Worm (Caenorhabditis elegans) whole organism, young adult: ENCODE results near the gene unc-50.

Experiments used
- B0336.3 ChIP-seq: fragments of 200-800 bp; sonication (Bioruptor generic); IDR thresholded peaks from 2 replicates; pipeline ENCODE4 v1.3.6; 2022; ENCODE audit warnings: missing genetic modification characterization, missing compliant biosample characterization
- C06A6.2 ChIP-seq: fragments of 200-800 bp; sonication (Bioruptor generic); conservative IDR thresholded peaks from 2 replicates; pipeline ENCODE4 v1.3.6; 2022; ENCODE audit warnings: missing genetic modification characterization, missing compliant biosample characterization
- F52B5.7 ChIP-seq: sonication (generic microtip); optimal IDR thresholded peaks from 2 replicates; lab custom pipeline; 2016; ENCODE audit warnings: mild to moderate bottlenecking, missing genetic modification characterization, missing compliant biosample characterization
- K11D2.4 ChIP-seq: fragments of 200-800 bp; sonication (Bioruptor generic); IDR thresholded peaks from 2 replicates; pipeline ENCODE4 v1.3.6; 2022; ENCODE audit warnings: missing genetic modification reagents, missing genetic modification characterization, missing compliant biosample characterization
- K12H6.12 ChIP-seq: fragments of 200-800 bp; sonication (Bioruptor generic); optimal IDR thresholded peaks from 2 replicates; lab custom pipeline; 2018; ENCODE audit warnings: mild to moderate bottlenecking, missing genetic modification characterization, missing compliant biosample characterization
- T07F8.4 ChIP-seq: sonication (generic microtip); optimal IDR thresholded peaks from 2 replicates; lab custom pipeline; 2016; ENCODE audit warnings: mild to moderate bottlenecking, missing genetic modification characterization, moderate library complexity, missing compliant biosample characterization
- Y56A3A.18 ChIP-seq: fragments of 200-800 bp; sonication (Bioruptor generic); IDR thresholded peaks from 2 replicates; pipeline ENCODE4 v1.3.6; 2022; ENCODE audit warnings: missing genetic modification reagents, missing genetic modification characterization, missing compliant biosample characterization
- ZK185.1 ChIP-seq: sonication (generic microtip); optimal IDR thresholded peaks from 2 replicates; lab custom pipeline; 2016; ENCODE audit warnings: mild to moderate bottlenecking, missing genetic modification characterization, missing compliant biosample characterization; ENCODE audit not compliant: poor library complexity, severe bottlenecking
- aptf-3 ChIP-seq: fragments of 200-800 bp; sonication (Bioruptor generic); IDR thresholded peaks from 2 replicates; pipeline ENCODE4 v1.3.6; 2022; ENCODE audit warnings: missing genetic modification characterization, missing compliant biosample characterization
- atf-7 ChIP-seq: sonication (generic microtip); optimal IDR thresholded peaks from 2 replicates; lab custom pipeline; 2017; ENCODE audit warnings: mild to moderate bottlenecking, missing genetic modification characterization, missing compliant biosample characterization
- attf-6 ChIP-seq: fragments of 200-800 bp; sonication (Bioruptor generic); IDR thresholded peaks from 2 replicates; pipeline ENCODE4 v1.3.6; 2022; ENCODE audit warnings: missing genetic modification reagents, missing genetic modification characterization, missing compliant biosample characterization
- cebp-2 ChIP-seq: fragments of 200-800 bp; sonication (Bioruptor generic); IDR thresholded peaks from 2 replicates; pipeline ENCODE4 v1.3.6; 2022; ENCODE audit warnings: missing genetic modification characterization, missing compliant biosample characterization
- ceh-91 ChIP-seq: fragments of 200-800 bp; sonication (Bioruptor generic); IDR thresholded peaks from 2 replicates; pipeline ENCODE4 v1.3.6; 2022; ENCODE audit warnings: missing genetic modification reagents, missing genetic modification characterization, missing compliant biosample characterization
- die-1 ChIP-seq: sonication (generic microtip); optimal IDR thresholded peaks from 2 replicates; lab custom pipeline; 2016; ENCODE audit warnings: missing genotype, mild to moderate bottlenecking, missing genetic modification characterization, missing compliant biosample characterization
- efl-1 ChIP-seq: fragments of 150-350 bp; optimal IDR thresholded peaks from 2 replicates; lab custom pipeline; 2014; ENCODE audit warnings: missing biosample characterization, missing genetic modification reagents, missing genetic modification characterization
- egrh-3 ChIP-seq: fragments of 200-800 bp; sonication (Bioruptor generic); IDR thresholded peaks from 2 replicates; pipeline ENCODE4 v1.3.6; 2022; ENCODE audit warnings: missing genetic modification reagents, missing genetic modification characterization, missing compliant biosample characterization
- ets-4 ChIP-seq: fragments of 200-800 bp; sonication (Bioruptor generic); optimal IDR thresholded peaks from 2 replicates; lab custom pipeline; 2018; ENCODE audit warnings: mild to moderate bottlenecking, missing genetic modification characterization, missing compliant biosample characterization
- fkh-3 ChIP-seq: sonication (generic microtip); optimal IDR thresholded peaks from 2 replicates; lab custom pipeline; 2016; ENCODE audit warnings: mild to moderate bottlenecking, missing genetic modification characterization, missing compliant biosample characterization
- gei-17 ChIP-seq: fragments of 200-800 bp; sonication (Bioruptor generic); optimal IDR thresholded peaks from 2 replicates; lab custom pipeline; 2018; ENCODE audit warnings: mild to moderate bottlenecking, missing genetic modification characterization, missing compliant biosample characterization
- hlh-12 ChIP-seq: sonication (generic microtip); optimal IDR thresholded peaks from 2 replicates; lab custom pipeline; 2016; ENCODE audit warnings: missing genetic modification characterization, missing compliant biosample characterization
- hmg-20 ChIP-seq: fragments of 200-800 bp; sonication (Bioruptor generic); IDR thresholded peaks from 2 replicates; pipeline ENCODE4 v1.3.6; 2022; ENCODE audit warnings: missing genetic modification reagents, missing genetic modification characterization, missing compliant biosample characterization
- lin-35 ChIP-seq, 3 experiments: fragments of 150-350 bp in 2 of 3; sonication (generic microtip) in 1 of 3; optimal IDR thresholded peaks; 2 replicates each; lab custom pipeline; 2014 to 2018; ENCODE audit warnings: missing biosample characterization in 3 of 3, missing genetic modification characterization in 3 of 3, missing genetic modification reagents in 3 of 3
- lin-40 ChIP-seq: sonication (generic microtip); optimal IDR thresholded peaks from 2 replicates; lab custom pipeline; 2016; ENCODE audit warnings: missing genetic modification characterization, mild to moderate bottlenecking, missing compliant biosample characterization, missing genotype, missing genetic modification reagents
- lin-54 ChIP-seq: fragments of 200-800 bp; sonication (Bioruptor generic); optimal IDR thresholded peaks from 2 replicates; lab custom pipeline; 2018; ENCODE audit warnings: mild to moderate bottlenecking, missing genetic modification characterization, missing compliant biosample characterization
- lir-1 ChIP-seq: fragments of 200-800 bp; sonication (Bioruptor generic); conservative IDR thresholded peaks from 2 replicates; pipeline ENCODE4 v1.3.6; 2022; ENCODE audit warnings: missing genetic modification reagents, missing genetic modification characterization, missing compliant biosample characterization
- madf-6 ChIP-seq: fragments of 200-800 bp; sonication (Bioruptor generic); IDR thresholded peaks from 2 replicates; pipeline ENCODE4 v1.3.6; 2022; ENCODE audit warnings: missing genetic modification reagents, missing genetic modification characterization, missing compliant biosample characterization
- madf-8 ChIP-seq: fragments of 200-800 bp; sonication (Bioruptor generic); conservative IDR thresholded peaks from 2 replicates; pipeline ENCODE4 v1.3.6; 2022; ENCODE audit warnings: missing genetic modification reagents, missing genetic modification characterization, missing compliant biosample characterization
- mes-4 ChIP-seq: sonication (generic microtip); optimal IDR thresholded peaks from 2 replicates; lab custom pipeline; 2016; ENCODE audit warnings: missing genotype, missing genetic modification characterization, missing compliant biosample characterization
- nfya-2 ChIP-seq: fragments of 200-800 bp; sonication (Bioruptor generic); IDR thresholded peaks from 2 replicates; pipeline ENCODE4 v1.3.6; 2022; ENCODE audit warnings: missing genetic modification reagents, missing genetic modification characterization, missing compliant biosample characterization
- nfyb-1 ChIP-seq: fragments of 200-800 bp; sonication (Bioruptor generic); IDR thresholded peaks from 2 replicates; pipeline ENCODE4 v1.3.6; 2022; ENCODE audit warnings: missing genetic modification reagents, missing genetic modification characterization, missing compliant biosample characterization
- repo-1 ChIP-seq: sonication (generic microtip); optimal IDR thresholded peaks from 2 replicates; lab custom pipeline; 2017; ENCODE audit warnings: mild to moderate bottlenecking, missing genetic modification characterization, missing compliant biosample characterization
- sptf-2 ChIP-seq: fragments of 200-800 bp; sonication (Bioruptor generic); optimal IDR thresholded peaks from 2 replicates; lab custom pipeline; 2018; ENCODE audit warnings: mild to moderate bottlenecking, missing genetic modification characterization, missing compliant biosample characterization
- tbp1 ChIP-seq: fragments of 200-800 bp; sonication (Bioruptor generic); optimal IDR thresholded peaks from 2 replicates; lab custom pipeline; 2018; ENCODE audit warnings: mild to moderate bottlenecking, missing genetic modification characterization, missing compliant biosample characterization
- tbx-9 ChIP-seq: sonication (generic microtip); optimal IDR thresholded peaks from 2 replicates; lab custom pipeline; 2016; ENCODE audit warnings: borderline replicate concordance, missing genetic modification characterization, inconsistent platforms, missing compliant biosample characterization
- tlf-1 ChIP-seq: fragments of 200-800 bp; sonication (Bioruptor generic); optimal IDR thresholded peaks from 2 replicates; lab custom pipeline; 2018; ENCODE audit warnings: mild to moderate bottlenecking, missing genetic modification characterization, missing compliant biosample characterization
- unc-62 ChIP-seq: fragments of 150-350 bp; optimal IDR thresholded peaks from 2 replicates; lab custom pipeline; 2014; ENCODE audit warnings: missing biosample characterization, missing genetic modification reagents, missing genetic modification characterization
- zfh-2 ChIP-seq: fragments of 200-800 bp; sonication (Bioruptor generic); conservative IDR thresholded peaks from 2 replicates; pipeline ENCODE4 v1.3.6; 2022; ENCODE audit warnings: missing genetic modification reagents, missing genetic modification characterization, missing compliant biosample characterization
- zim-3 ChIP-seq: sonication (generic microtip); optimal IDR thresholded peaks from 2 replicates; lab custom pipeline; 2017; ENCODE audit warnings: mild to moderate bottlenecking, missing genetic modification characterization, moderate library complexity, missing compliant biosample characterization
- ztf-22 ChIP-seq: fragments of 200-800 bp; sonication (Bioruptor generic); optimal IDR thresholded peaks from 2 replicates; lab custom pipeline; 2018; ENCODE audit warnings: mild to moderate bottlenecking, missing genetic modification characterization, moderate library complexity, missing compliant biosample characterization

The unc-50 gene

DNA sequence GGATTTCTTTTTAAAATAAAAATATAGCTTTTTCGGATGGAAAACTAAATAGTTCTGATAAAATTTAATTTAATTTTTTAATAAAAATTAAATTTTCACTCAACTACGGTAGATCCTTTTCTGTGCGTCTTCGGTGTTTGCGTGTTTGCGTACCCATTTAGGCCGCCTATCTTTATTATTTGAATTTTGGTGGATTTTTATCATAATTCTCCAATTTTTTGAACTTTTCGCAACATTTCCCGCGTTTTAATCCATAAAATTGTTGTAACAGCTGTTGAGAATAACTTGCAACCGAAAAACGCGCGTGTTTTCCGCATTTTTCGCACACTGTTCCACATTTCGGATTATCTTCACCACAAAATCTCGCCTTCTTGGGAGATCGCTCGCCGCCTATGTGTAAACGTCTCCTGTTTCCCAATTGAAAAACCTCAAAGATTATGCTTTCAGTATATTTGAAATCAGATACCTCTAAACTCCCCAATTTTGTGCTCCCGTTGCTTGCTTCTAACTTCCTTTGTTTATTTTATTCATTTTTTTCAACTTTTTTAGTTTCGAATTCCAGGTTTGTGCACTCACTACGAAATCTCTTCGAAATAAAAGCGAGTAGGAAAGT is 33.7 kb upstream of the unc-50 start, which contains the start of gene T07C4.3 (continued):
- TF ChIP-seq attf-6 (no peak), tbp1 (no peak), lin-54 (GFP tag; lab: Kevin White, UChicago) (peak; percentile 33), tlf-1 (peak; percentile 44)

DNA sequence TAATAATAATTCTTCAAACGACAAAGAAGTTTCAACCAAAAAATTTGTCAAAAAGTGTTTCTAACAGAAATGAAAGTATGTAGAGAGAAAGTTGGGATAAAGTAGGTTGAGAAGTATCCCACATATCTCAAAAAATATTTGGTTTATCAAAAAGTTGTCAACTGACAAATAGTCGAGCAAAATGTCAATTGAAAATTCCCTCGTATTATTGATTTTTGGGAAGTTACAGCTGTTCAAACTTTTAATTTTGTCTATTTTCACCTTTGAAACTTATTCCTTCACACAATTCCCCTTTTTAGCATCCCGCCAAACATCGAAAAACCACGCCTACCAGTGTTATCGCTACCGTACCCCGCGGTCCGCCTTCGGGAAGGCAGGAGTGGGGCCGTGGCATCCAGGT is 29.1 kb upstream of the unc-50 start, which contains the start of gene tbx-8:
Gene tbx-8, plus strand, starts transcription at position 301 of the 400 bp plus-strand sequence.
- TF ChIP-seq egrh-3 (GFP tag; lab: Robert Waterston, UW) (no peak), zfh-2 (GFP tag; lab: Robert Waterston, UW) (peak; percentile 46; the same call in 1 of the 2 replicates), fkh-3 (tag; lab: Kevin White, UChicago) (no peak)

DNA sequence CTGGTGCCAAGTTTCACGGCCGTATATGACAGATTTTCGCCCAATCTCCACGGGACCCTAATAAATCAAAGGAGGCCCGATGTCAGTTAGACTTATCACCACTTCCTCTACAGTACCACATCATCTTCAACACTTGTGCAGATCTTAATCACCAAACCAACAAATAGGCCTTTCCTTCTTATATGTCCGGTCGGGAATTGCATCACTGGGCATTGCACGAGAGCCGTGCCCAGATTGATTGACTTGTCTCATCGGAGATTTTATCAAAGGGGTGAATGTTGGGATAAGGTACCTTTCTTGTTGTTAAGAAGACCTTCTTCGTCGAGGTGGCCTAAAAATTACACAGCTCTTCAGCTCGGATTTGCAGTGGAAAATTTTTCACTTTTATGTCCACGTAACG is 26.8 kb upstream of the unc-50 start:
- TF ChIP-seq C06A6.2 (GFP tag; lab: Robert Waterston, UW) (no peak), aptf-3 (GFP tag; lab: Robert Waterston, UW) (no peak), unc-62 (peak; percentile 56), T07F8.4 (no peak)

DNA sequence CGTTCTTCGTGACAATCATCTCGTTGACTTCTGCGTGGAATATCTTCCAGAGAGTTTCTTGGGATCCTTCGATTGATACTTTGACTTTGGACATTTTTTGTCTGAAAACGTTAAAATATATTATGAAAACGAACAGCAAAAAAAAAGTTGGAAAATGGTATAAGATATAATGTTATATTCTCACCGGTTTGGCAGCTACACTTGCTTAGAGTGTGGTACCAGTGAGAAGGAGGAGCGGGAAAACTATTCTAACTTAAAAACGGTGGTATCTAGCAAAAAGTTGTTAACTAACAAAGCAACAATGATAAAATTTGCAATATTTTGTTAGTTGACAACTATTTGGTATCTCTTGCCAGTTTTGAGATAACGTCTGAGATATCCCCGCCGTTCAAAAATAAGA is 23.8 kb upstream of the unc-50 start, which contains the start of gene tbx-9:
Gene tbx-9, minus strand, starts transcription at position 101 of the 400 bp plus-strand sequence.
- TF ChIP-seq atf-7 (tag; lab: Kevin White, UChicago) (no peak), Y56A3A.18 (GFP tag; lab: Robert Waterston, UW) (no peak), sptf-2 (GFP tag; lab: Kevin White, UChicago) (no peak), ceh-91 (GFP tag; lab: Robert Waterston, UW) (no peak), nfya-2 (GFP tag; lab: Robert Waterston, UW) (no peak), ets-4 (GFP tag; lab: Kevin White, UChicago) (no peak), B0336.3 (GFP tag; lab: Robert Waterston, UW) (no peak), lir-1 (no peak), hmg-20 (GFP tag; lab: Robert Waterston, UW) (no peak), lin-40 (tag; lab: Kevin White, UChicago) (no peak), ztf-22 (GFP tag; lab: Kevin White, UChicago) (no peak)

DNA sequence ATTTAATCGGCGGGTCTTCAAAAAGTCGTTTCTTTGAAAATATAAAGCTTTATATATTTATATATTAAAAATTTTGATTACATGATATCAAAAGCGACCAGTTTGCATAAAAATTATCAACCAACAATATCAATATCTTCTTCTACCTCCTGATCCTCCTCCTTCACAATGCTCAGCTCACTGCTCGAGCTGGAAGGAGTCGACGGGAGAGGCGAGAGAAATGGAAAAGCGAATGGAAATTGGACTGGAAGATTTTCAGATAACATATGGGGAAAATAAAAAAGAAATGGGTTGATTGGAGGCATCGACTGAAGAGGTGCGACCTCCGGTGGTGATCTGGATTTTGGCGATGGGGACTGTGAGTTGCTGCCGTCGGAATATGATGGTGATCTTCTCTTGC is 22.0 kb upstream of the unc-50 start:
- TF ChIP-seq die-1 (tag; lab: Kevin White, UChicago) = no peak
- peak; percentile 12 for TF ChIP-seq tbx-9 (tag; lab: Kevin White, UChicago)
- TF ChIP-seq repo-1 = peak; percentile 21
- TF ChIP-seq attf-6 = no peak
- TF ChIP-seq cebp-2 (GFP tag; lab: Robert Waterston, UW) = 0 out of 2 replicates have a peak, but pooled peaks have one; percentile 19

DNA sequence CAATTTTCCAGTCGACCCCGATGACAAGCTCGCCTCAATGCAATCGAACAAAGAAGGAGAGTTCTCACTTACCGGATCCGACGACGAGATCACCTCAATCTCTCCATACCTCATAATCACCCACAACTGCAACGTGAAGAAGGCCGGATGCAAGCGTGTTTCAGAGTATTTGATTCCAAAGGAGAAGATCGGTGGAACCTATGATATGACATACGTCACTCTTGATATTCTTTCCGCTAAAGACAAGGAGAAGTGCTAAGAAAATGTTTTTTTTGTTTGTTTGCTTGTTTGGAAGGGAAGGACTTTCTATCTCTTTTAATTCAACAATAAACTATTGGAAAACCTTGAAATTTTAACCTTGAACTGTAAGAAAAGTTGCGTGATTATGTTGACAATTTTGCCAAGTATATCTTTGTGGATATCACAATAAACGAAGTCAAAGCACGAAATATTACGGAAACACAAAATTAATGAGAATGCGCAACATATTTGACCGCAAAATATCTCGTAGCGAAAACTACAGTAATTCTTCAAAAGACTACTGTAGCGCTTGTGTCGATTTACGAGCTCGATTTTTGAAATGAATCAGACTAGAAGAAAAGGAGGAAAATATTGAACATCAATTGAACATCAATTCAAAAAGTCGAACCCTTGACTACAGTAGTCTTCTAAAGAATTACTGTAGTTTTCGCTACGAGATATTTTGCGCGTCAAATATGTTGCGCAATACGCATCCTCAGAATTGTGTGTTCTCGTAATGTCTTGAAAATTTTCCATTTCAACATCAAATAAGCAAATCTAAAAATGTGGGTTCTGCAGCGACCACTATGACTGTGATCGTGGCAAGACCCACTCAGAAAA is 21.3 kb upstream of the unc-50 start:
- peak; percentile 39 for TF ChIP-seq tbx-9 (tag; lab: Kevin White, UChicago)
- TF ChIP-seq madf-8 (GFP tag; lab: Robert Waterston, UW) = no peak
- no peak for TF ChIP-seq ZK185.1 (tag; lab: Kevin White, UChicago)
- TF ChIP-seq die-1 (tag; lab: Kevin White, UChicago) = no peak
- no peak for TF ChIP-seq gei-17
- no peak for TF ChIP-seq zim-3 (tag; lab: Kevin White, UChicago)
- no peak for TF ChIP-seq K12H6.12 (tag; lab: Kevin White, UChicago)
- no peak for TF ChIP-seq F52B5.7
- no peak for TF ChIP-seq madf-6 (GFP tag; lab: Robert Waterston, UW)
- no peak for TF ChIP-seq nfya-2 (GFP tag; lab: Robert Waterston, UW)
- no peak for TF ChIP-seq lin-35 (GFP tag; optimal IDR thresholded peaks at IDR 0.05; lab: Kevin White, UChicago)
- no peak for TF ChIP-seq mes-4 (tag; lab: Kevin White, UChicago)
- TF ChIP-seq tlf-1 = no peak
- no peak for TF ChIP-seq efl-1 (GFP tag; lab: Kevin White, UChicago)
- no peak for TF ChIP-seq K11D2.4 (GFP tag; lab: Robert Waterston, UW)
- TF ChIP-seq nfyb-1 (GFP tag; lab: Robert Waterston, UW) = no peak
- TF ChIP-seq hlh-12 (tag; lab: Kevin White, UChicago) = no peak
